Fruit fly (Drosophila melanogaster) whole organism, pupa: ENCODE results near the gene csw.

ENCODE experiments used
- CG32121 ChIP-seq: fragments of 200-800 bp; sonication (Bioruptor generic); IDR thresholded peaks from 2 replicates; pipeline ENCODE4 v1.3.6; 2022; ENCODE audit warnings: missing biosample characterization, missing genetic modification characterization
- EcR ChIP-seq: fragments of 200-800 bp; sonication (Bioruptor generic); optimal IDR thresholded peaks from 3 replicates; lab custom pipeline; 2019; ENCODE audit warnings: missing biosample characterization, missing genetic modification characterization, mild to moderate bottlenecking, moderate library complexity, missing genetic modification reagents
- Snoo ChIP-seq: fragments of 200-800 bp; sonication (Bioruptor generic); optimal IDR thresholded peaks from 3 replicates; lab custom pipeline; 2017; ENCODE audit warnings: missing biosample characterization, mild to moderate bottlenecking, missing genetic modification characterization, inconsistent platforms

DNA sequence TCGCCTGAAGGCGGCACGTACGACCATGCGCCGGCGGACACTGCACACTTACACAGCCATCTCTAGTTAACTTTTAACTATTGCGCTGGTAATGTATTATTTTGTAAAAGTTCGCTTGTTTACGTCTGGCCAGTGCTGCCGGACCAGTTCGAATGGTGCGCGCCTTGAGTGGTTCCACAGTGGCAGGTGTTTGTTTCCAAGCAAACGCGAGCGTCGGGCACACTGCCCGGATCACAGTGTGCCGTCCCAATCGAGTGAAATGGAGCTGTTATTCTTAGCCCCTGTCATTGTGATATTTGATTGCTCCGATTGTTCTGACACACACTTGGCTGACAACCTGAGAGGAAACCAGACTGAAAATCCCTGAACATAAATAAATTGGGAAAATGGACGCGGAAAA, 20.7 kb upstream of the csw start, which contains the start of gene CG4199:
- TF ChIP-seq CG32121 (GFP tag; lab: Robert Waterston, UW) (no peak), EcR (GFP tag; lab: Kevin White, UChicago) (no peak), Snoo (tag; lab: Kevin White, UChicago) (no peak)
